Fruit fly (Drosophila melanogaster): ENCODE results near the gene Dysb.
A peak's percentile ranks its signal among the peaks of the same experiment; 100 is the strongest.

Dysb gene

DNA sequence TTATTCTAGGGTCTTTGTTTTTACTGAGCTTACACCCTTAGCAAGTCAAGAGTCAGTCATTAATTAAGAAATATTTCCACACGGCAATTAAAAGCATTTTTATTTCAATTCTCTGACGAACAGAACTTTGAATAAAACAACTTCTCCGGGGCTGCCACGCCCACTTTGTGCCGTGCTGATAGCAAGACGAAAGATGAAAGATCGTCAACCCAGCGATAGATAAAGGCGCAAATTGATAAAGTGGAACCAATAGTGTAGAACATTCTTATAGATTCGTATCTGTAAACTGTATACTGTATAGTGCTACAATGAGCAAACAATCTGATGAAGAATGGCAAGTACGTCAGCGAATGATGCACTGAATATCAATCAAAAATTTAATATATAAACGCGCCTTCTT, 32.6 kb upstream of the Dysb start:
- TF ChIP-seq CTCF (optimal IDR thresholded peaks at IDR 0.05): no peak
- no peak for TF ChIP-seq CG8478 (optimal IDR thresholded peaks at IDR 0.05)

DNA sequence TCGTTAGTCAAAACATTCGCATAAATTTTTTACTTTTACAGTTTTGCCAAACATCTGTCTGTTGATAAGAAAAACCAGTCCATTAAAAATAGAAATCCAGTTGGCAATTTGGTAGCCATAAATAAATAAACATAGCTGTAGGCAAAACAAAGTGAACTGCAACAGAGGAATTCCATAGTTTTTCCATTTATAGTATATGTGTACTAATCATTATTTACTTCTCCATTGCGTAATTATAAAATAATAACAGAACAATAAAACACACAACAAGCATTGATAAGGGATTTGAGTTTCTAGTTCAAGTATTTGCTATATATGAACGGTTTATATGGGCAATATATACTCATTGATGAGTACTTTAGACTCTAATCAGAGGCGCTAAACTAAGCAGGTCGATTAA, 30.9 kb upstream of the Dysb start:
- no peak for TF ChIP-seq CTCF (optimal IDR thresholded peaks at IDR 0.05)
- TF ChIP-seq CG8478 (optimal IDR thresholded peaks at IDR 0.05): no peak

DNA sequence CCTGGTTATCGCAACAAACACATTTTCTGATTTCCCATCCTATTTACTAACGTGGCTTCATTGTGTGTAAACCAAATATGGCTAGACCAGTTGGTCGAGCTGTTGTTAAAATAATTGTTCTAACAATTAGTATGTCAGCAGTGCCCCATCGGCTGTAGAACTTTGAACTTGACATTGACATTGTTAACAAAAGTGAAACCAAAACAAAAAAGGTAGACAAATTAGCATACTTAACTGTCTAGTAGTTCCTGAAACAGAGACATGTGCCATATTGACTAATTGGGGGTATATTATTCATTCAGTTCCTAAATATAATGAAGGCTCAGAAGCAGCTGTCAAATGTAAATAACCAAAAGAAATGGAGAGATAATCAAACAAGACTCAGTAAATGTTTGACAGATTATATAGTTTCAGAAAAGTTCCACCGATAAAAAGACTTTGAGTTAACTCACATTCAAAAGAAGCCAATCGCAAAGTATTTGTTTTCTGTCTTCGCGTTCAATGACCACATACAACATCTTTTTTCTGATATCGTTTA, 29.8 kb upstream of the Dysb start:
- TF ChIP-seq CTCF (optimal IDR thresholded peaks at IDR 0.05) (no peak), CG8478 (optimal IDR thresholded peaks at IDR 0.05) (no peak)

DNA sequence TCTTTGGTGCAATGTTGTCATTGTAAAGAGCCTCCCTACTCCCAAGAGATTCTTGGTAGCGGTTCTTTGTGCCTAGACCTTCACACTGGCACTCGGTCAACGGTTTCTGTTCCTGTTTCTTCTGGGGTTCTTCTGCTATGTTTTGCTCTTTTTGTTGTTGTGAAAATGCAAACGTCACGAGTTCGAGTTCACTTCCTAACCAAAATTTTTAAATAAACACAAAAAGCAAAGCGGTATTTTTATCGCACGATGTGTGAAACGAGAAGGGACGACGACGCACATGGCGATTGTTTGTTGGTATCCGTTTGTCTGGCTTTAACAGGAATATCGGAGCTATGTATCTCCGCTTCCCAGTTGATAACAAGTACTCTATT, 27.6 kb upstream of the Dysb start:
- no peak for TF ChIP-seq CG8478 (optimal IDR thresholded peaks at IDR 0.05)
- TF ChIP-seq CTCF (optimal IDR thresholded peaks at IDR 0.05): no peak

DNA sequence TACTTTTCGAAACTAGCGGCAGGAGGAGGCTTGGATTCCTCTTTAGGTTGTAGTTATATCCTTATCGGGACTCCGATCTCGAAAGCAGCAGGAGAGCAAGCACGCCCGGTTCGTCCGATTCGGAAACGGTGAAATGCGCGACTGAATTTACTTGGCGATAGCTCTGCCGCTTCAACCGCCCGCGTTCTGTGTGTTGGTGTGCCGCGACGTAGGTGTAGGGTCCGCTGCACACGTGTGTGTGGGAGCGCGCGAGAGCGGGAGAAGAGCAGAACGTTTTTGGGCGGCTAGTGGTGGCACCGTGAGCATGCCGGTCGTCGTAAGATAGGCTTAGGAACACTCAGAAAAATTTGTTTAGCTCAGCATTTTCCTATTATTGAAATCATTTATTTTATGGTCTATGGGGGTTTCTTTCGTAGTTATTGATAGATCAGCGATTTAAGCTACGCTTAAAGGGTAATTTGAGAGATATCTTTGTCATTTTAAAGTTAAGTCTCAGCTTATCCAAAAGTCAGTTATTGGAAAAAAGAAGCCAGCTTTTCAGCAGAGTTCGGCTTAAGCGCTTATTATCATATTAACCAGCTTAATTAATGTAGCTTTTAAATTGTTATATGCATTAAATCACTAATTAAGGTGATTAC, 27.1 kb upstream of the Dysb start:
- no peak for TF ChIP-seq CG8478 (optimal IDR thresholded peaks at IDR 0.05)
- no peak for TF ChIP-seq CTCF (optimal IDR thresholded peaks at IDR 0.05)

DNA sequence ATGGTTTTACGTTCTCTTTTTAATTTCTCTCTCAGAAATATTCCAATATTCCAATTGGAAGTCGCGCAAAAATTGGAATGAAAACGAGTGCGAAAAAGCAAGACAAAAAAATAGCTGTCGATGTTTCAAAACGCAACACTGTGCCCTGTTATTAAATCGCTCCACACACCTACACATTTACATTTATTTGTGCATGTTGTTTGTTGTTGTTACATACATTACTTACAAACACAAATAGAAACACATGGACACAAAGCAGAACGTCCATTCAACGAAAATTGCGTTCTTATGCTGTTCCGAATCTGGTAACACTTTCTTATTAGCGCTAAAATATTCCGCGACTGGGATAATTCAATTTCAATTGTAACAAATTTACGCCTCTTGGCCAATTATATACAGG, 26.3 kb upstream of the Dysb start:
- TF ChIP-seq CG8478 (optimal IDR thresholded peaks at IDR 0.05) (no peak), CTCF (optimal IDR thresholded peaks at IDR 0.05) (peak in 1 of 2 experiments; percentile 46)

DNA sequence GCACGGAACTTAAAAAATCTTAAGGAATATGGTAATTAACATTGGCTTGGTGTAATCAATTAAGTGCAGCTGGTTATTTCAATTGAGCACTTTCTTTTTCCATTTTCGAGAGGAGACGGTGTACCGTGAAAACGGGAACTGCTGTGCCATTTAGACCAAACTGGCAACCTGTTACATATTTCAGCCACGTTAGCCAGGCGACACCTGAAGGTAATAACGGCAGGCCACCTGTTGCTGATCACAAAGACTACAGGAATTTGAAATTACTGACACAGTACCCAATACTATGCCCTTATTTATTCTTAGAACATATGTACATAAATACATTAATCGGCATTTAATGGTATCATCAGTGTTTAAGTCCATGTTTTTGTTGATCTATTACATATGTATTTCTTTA, 25.3 kb upstream of the Dysb start:
- TF ChIP-seq CG8478 (optimal IDR thresholded peaks at IDR 0.05): no peak
- peak; percentile 53 to 61 for TF ChIP-seq CTCF (optimal IDR thresholded peaks at IDR 0.05)

DNA sequence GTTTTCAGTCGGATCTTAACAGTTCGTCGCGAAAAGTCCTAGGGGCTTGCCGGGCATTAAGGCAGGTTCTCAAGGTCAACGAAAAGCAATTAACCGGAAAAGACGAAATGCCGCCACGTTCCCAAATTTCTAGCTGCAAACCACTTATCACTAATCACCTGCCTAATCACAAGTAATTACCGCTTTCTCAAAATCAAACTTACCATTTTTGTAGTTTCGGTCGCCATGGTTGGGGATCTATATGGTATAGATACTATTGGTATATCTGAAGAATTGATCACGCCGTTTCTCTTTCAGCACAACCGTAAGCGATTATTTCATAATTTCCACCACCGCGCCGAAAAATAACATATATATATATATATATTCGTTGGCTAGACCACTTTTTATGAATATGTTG, 21.7 kb upstream of the Dysb start:
- TF ChIP-seq CG8478 (optimal IDR thresholded peaks at IDR 0.05) (no peak), CTCF (optimal IDR thresholded peaks at IDR 0.05) (no peak)

DNA sequence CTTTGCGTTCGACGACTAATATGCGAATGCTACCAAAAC, 21.5 kb upstream of the Dysb start, which contains the start of gene Indy:
Indy (minus strand) TSS at position 35 of the 39 bp plus-strand sequence.
- no peak for TF ChIP-seq CTCF (optimal IDR thresholded peaks at IDR 0.05)
- no peak for TF ChIP-seq CG8478 (optimal IDR thresholded peaks at IDR 0.05)

DNA sequence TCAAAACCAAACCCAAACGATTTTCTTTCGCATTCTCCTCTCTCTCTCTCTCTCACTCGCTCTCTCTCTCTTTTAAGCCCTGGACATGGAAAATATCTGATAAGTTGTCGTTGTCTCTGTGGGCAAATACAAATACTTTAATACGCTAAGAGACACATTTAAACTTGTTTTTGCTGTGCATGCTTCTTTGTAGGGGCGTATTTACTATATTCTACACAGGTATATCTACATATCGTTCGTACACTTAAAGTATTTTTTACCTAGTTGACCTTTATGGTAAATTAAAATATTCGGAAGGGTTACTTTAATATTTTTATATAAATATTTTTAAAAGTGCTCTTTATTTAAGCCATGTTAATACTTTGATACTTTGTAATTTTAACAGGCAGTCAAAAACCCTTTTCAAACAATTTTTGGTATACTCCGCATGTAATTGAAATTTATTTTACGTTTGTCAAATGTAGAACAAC, 21.3 kb upstream of the Dysb start:
- no peak for TF ChIP-seq CG8478 (optimal IDR thresholded peaks at IDR 0.05)
- TF ChIP-seq CTCF (optimal IDR thresholded peaks at IDR 0.05): no peak

DNA sequence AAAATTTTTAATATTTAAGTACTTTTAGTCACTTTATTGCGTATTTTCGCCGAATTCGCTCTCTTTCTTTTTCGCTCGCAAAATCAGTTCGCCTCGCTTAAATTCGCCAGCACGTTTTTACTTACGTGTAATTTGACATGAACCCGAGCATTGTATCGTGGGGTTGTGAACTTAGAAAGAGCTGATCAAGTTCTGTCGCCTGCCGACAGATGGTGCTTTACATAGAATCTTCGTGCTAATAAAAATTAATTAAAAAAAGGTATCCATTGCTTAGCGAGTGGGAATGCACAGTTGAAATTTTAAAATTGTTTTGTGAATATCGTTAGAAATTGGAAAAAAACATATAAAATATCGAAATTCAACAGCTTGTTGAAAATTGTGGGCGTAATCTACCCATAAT, 19.1 kb upstream of the Dysb start:
- TF ChIP-seq CG8478 (optimal IDR thresholded peaks at IDR 0.05) (no peak), CTCF (optimal IDR thresholded peaks at IDR 0.05) (peak; percentile 93 to 98)

DNA sequence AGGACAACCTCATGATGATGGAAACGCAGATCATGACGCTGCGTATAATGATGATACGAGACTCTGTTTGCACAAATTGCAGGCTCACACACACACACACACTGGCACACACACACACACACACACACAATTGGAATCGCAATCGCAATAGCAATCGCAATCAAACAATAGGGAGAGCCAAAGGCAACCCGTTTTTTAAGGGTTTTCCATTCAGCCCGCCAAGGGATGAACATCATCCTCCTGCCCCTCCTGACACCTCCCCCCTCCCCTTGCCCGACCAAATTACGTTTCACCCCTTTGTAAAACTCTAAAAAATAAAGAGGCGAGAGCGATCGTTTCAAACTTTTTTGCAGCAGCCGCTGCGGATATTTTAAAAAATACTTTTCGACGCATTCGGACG, 15.3 kb upstream of the Dysb start:
- TF ChIP-seq CTCF (optimal IDR thresholded peaks at IDR 0.05) (no peak), CG8478 (optimal IDR thresholded peaks at IDR 0.05) (no peak)

DNA sequence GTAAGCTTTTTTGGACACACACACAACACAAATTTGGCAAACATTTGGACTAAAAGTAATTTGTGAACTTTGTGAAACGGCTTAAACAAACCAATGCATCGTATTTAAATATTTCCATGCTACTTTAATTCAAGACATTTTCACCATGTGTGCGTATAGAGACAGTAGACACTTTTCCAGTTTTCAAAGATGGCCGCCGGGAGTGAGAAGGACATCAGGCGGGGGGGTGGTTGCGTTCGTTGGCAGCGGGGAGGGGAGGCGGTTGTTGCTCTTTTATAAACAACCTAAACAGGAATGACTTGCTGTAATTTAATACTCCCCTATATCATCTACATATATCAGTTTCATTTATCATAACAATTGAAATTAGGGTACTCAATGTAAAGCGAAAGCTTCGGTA, 14.1 kb upstream of the Dysb start:
- TF ChIP-seq CTCF (optimal IDR thresholded peaks at IDR 0.05): no peak
- TF ChIP-seq CG8478 (optimal IDR thresholded peaks at IDR 0.05): no peak

DNA sequence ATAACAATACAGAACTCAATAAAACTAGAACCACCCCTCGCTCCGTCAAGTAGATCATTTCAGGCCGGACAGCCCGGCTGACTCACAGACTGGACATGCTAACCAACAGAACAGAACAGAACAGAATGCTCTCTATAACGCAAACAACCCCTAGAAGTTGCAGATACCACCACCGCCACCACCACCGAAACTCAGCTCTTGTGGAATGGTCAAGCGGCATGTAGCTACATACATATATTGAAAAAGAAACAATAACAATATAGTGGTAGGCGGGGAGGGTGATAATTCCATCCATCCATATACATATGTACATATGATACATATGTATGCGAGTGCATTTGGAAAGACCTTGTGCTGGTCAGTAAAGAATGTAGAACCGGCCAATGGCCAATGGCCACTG, 13.2 kb upstream of the Dysb start:
- no peak for TF ChIP-seq CG8478 (optimal IDR thresholded peaks at IDR 0.05)
- TF ChIP-seq CTCF (optimal IDR thresholded peaks at IDR 0.05): no peak

DNA sequence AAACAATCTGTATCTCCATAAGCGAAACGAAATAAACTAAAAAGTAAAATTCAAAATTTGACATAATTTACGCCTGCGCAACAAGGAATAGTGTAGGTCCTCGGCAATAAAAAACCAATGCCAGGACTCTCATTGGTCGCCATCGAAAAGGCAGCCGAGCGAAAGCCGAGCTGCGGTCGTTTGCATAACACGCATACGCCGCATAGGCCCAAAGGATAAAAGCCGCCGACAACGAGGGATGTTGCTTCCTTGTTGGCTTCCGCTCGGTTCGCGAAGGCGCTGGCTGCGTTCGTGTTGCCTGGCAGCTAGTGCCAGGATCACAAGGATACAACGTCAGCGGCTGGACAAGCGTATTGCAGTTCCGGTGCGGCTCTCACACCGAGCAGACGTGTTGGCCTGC, 7.1 kb upstream of the Dysb start:
- TF ChIP-seq CG8478 (optimal IDR thresholded peaks at IDR 0.05) (no peak), CTCF (optimal IDR thresholded peaks at IDR 0.05) (no peak)

DNA sequence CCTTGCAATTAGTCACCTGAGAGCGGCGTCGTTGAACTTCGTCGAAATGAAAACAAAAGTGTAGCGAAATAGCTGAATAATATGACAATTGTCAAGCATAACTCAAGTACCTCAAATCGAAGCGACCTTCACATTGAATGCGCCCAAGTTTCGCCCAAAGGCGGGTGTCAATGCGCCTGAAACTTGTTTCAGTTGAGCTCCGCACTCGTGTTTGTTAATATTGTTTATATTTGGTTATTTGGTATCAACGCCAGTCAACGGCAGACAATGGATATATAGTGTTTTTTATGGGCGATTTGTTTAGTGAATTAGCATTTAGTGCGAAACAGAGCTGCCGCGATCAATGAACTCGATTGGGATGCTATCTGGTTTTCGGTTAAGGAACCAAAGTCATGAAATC, 5.7 kb upstream of the Dysb start:
- TF ChIP-seq CG8478 (optimal IDR thresholded peaks at IDR 0.05) (no peak), CTCF (optimal IDR thresholded peaks at IDR 0.05) (no peak)

DNA sequence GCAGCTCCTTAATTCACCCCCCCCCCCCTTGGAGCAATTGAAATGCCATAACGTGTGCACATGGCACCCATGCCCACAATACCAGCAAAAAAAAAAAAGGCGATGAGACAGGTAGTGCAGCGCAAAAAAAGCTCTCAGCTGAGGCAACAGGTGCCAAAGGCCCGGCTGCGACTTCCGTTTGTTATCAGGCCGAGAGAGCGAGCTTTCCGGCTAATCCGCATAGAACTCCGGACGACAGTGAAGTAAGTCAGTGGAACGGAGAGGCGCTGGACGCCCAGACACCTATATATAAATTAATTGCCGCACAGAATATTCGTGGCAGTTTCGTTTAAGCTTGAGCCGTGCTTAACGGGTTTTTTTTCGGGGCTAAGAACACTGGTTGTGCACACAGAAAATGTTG, 4.2 kb upstream of the Dysb start, which contains the start of gene CG6865:
CG6865 (plus strand) TSS at position 321 of the 400 bp plus-strand sequence.
- TF ChIP-seq CG8478 (optimal IDR thresholded peaks at IDR 0.05): no peak
- TF ChIP-seq CTCF (optimal IDR thresholded peaks at IDR 0.05): no peak
